Worm (Caenorhabditis elegans) whole organism, early embryonic: ENCODE data around the gene Y67D2.2.

Source experiments
- B0310.2 ChIP-seq: sonication (generic microtip); optimal IDR thresholded peaks from 2 replicates; lab custom pipeline; 2016; ENCODE audit warnings: mild to moderate bottlenecking, missing genetic modification characterization, missing compliant biosample characterization
- F13C5.2 ChIP-seq: sonication (generic microtip); optimal IDR thresholded peaks from 2 replicates; lab custom pipeline; 2017; ENCODE audit warnings: mild to moderate bottlenecking, missing genetic modification characterization, inconsistent platforms, missing compliant biosample characterization
- ama-1 ChIP-seq: fragments of 150-350 bp; optimal IDR thresholded peaks from 2 replicates; lab custom pipeline; 2014
- ceh-13 ChIP-seq: fragments of 200-800 bp; sonication (Bioruptor generic); optimal IDR thresholded peaks from 2 replicates; lab custom pipeline; 2018; ENCODE audit warnings: mild to moderate bottlenecking, missing genetic modification characterization, missing compliant biosample characterization
- ets-7 ChIP-seq: sonication (generic microtip); optimal IDR thresholded peaks from 2 replicates; lab custom pipeline; 2016; ENCODE audit warnings: missing genotype, missing genetic modification characterization, missing compliant biosample characterization
- flt-1 ChIP-seq: fragments of 200-800 bp; sonication (Bioruptor generic); IDR thresholded peaks from 2 replicates; pipeline ENCODE4 v1.3.6; 2022; ENCODE audit warnings: missing genetic modification characterization, missing compliant biosample characterization
- hmbx-1 ChIP-seq: sonication (generic microtip); optimal IDR thresholded peaks from 2 replicates; lab custom pipeline; 2016; ENCODE audit warnings: mild to moderate bottlenecking, missing genetic modification characterization, missing compliant biosample characterization
- hmg-4 ChIP-seq: fragments of 200-800 bp; sonication (Bioruptor generic); optimal IDR thresholded peaks from 2 replicates; lab custom pipeline; 2018; ENCODE audit warnings: mild to moderate bottlenecking, missing genetic modification characterization, missing compliant biosample characterization
- hnd-1 ChIP-seq: sonication (generic microtip); optimal IDR thresholded peaks from 2 replicates; lab custom pipeline; 2016; ENCODE audit warnings: missing genetic modification characterization, missing compliant biosample characterization
- pes-1 ChIP-seq: fragments of 200-800 bp; sonication (Bioruptor generic); IDR thresholded peaks from 2 replicates; pipeline ENCODE4 v1.3.6; 2022; ENCODE audit warnings: missing genetic modification reagents, missing genetic modification characterization, missing compliant biosample characterization
- scrt-1 ChIP-seq: fragments of 200-800 bp; sonication (Bioruptor generic); IDR thresholded peaks from 2 replicates; pipeline ENCODE4 v1.3.6; 2022; ENCODE audit warnings: missing genetic modification characterization, missing compliant biosample characterization
- tbx-11 ChIP-seq: fragments of 200-800 bp; sonication (Bioruptor generic); IDR thresholded peaks from 2 replicates; pipeline ENCODE4 v1.3.6; 2022; ENCODE audit warnings: missing genetic modification characterization, missing compliant biosample characterization

DNA sequence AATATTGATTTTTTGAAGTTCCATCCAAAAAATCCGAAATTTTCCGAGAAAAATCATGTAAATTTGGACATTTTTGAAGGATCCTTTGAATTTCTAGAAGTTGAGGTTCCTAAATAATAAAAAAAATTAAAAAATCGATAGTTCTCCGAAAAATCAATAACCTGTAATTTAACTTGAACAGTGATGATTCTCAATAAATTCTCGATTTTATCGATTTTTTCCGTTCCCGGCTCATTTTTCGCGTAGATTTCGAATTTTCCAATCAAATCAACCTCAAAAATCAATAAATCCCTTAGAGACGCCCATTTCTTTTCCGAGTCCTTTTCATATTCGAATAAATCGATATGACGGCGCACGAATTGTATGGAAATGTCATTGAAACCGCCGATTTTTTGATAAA, 49.1 kb downstream of the Y67D2.2 start:
- TF ChIP-seq B0310.2 (tag; lab: Kevin White, UChicago) (no peak), hmbx-1 (tag; lab: Kevin White, UChicago) (no peak), hnd-1 (tag; lab: Kevin White, UChicago) (no peak), hmg-4 (no peak), flt-1 (no peak), ets-7 (tag; lab: Kevin White, UChicago) (no peak), scrt-1 (no peak), pes-1 (GFP tag; lab: Robert Waterston, UW) (no peak), ama-1 (lab: Kevin White, UChicago) (no peak), ceh-13 (GFP tag; lab: Kevin White, UChicago) (no peak), F13C5.2 (no peak), tbx-11 (GFP tag; lab: Robert Waterston, UW) (no peak)
